Worm (Caenorhabditis elegans): ENCODE measurements around the gene rgs-5.

DNA sequence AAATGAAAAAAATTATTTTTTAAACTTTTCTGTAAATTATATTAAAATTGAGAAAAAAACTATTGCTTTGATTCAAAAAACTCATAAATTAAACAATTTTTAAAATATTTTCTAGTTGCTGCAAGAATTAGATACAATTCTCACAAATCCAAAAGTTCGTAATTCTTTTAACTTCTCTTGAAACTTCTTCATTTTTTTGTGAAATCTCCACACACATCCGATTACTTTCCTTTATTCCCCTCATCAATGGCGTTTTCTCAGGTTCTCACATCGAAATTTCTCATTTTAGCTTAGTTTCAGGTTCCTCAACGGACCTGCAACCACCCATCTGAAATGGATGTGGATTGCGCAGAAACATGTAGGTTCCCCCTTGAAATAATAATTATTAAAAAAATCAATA, 24.2 kb downstream of the rgs-5 start, which contains the start of gene wrm-1:
- TF ChIP-seq hmg-1.2 (GFP tag; IDR thresholded peaks at IDR 0.05) (no peak), F22D6.2 (tag; optimal IDR thresholded peaks at IDR 0.05) (no peak)
